Fruit fly (Drosophila melanogaster) whole organism, embryonic: ENCODE measurements around the gene Eip63F-1.

Experiments used
- CG11398 ChIP-seq: fragments of 200-800 bp; sonication (Bioruptor generic); optimal IDR thresholded peaks from 2 replicates; lab custom pipeline; 2016; ENCODE audit warnings: missing biosample characterization, missing genetic modification characterization
- CG14965 ChIP-seq: fragments of 200-800 bp; sonication (Bioruptor generic); optimal IDR thresholded peaks from 2 replicates; lab custom pipeline; 2016; ENCODE audit warnings: missing biosample characterization, missing genetic modification characterization, borderline replicate concordance
- CG31441 ChIP-seq: fragments of 200-800 bp; sonication (Bioruptor generic); IDR thresholded peaks from 2 replicates; pipeline ENCODE4 v1.3.6; 2022; ENCODE audit warnings: missing biosample characterization, missing genetic modification characterization
- CG3281 ChIP-seq: fragments of 200-800 bp; sonication (Bioruptor generic); optimal IDR thresholded peaks from 3 replicates; lab custom pipeline; 2017; ENCODE audit warnings: missing biosample characterization, mild to moderate bottlenecking, missing genetic modification characterization
- CG6654 ChIP-seq: fragments of 200-800 bp; sonication (Bioruptor generic); optimal IDR thresholded peaks from 2 replicates; lab custom pipeline; 2017; ENCODE audit warnings: missing biosample characterization, mild to moderate bottlenecking, missing genetic modification characterization
- CG7928 ChIP-seq: fragments of 200-800 bp; sonication (Bioruptor generic); optimal IDR thresholded peaks from 2 replicates; lab custom pipeline; 2017; ENCODE audit warnings: missing biosample characterization, mild to moderate bottlenecking, missing genetic modification characterization
- CG8924 ChIP-seq: fragments of 200-800 bp; optimal IDR thresholded peaks from 3 replicates; lab custom pipeline; 2019; ENCODE audit warnings: missing biosample characterization, mild to moderate bottlenecking, missing genetic modification characterization, moderate library complexity
- Xbp1 ChIP-seq: fragments of 200-800 bp; sonication (Bioruptor generic); optimal IDR thresholded peaks from 3 replicates; lab custom pipeline; 2016; ENCODE audit warnings: missing biosample characterization, mild to moderate bottlenecking, missing genetic modification characterization
- ftz-f1 ChIP-seq: fragments of 200-800 bp; sonication (Bioruptor generic); optimal IDR thresholded peaks from 2 replicates; lab custom pipeline; 2016; ENCODE audit warnings: missing biosample characterization, missing genetic modification characterization
- wdn ChIP-seq: fragments of 200-800 bp; sonication (Bioruptor generic); IDR thresholded peaks from 2 replicates; pipeline ENCODE4 v1.3.6; 2022; ENCODE audit warnings: missing biosample characterization, missing genetic modification characterization

- no peak for TF ChIP-seq ftz-f1 (GFP tag; lab: Kevin White, UChicago)
- no peak for TF ChIP-seq CG31441
- TF ChIP-seq CG8924 (tag; lab: Kevin White, UChicago): no peak
- no peak for TF ChIP-seq CG6654 (GFP tag; lab: Kevin White, UChicago)
- TF ChIP-seq CG3281: no peak
- no peak for TF ChIP-seq CG14965 (GFP tag; lab: Kevin White, UChicago)
- TF ChIP-seq wdn: no peak
- TF ChIP-seq CG11398 (GFP tag; lab: Kevin White, UChicago): no peak
- no peak for TF ChIP-seq CG7928
- no peak for TF ChIP-seq Xbp1
Measured at dm6 chr3L:3931778-3932177, 3.6 kb downstream of the Eip63F-1 start.
